Fruit fly (Drosophila melanogaster): ENCODE data around the gene CG14313.
A peak's percentile ranks its signal among the peaks of the same experiment; 100 is the strongest.

The CG14313 gene

dm6 chr3R:18199885-18200249, 8.1 kb upstream of the CG14313 start:
- no peak for TF ChIP-seq Bteb2 (GFP tag; optimal IDR thresholded peaks at IDR 0.05)
- no peak for TF ChIP-seq crp (GFP tag; optimal IDR thresholded peaks at IDR 0.05)
- no peak for TF ChIP-seq CG11560 (tag; IDR thresholded peaks at IDR 0.05)
- TF ChIP-seq CG7372 (GFP tag; IDR thresholded peaks at IDR 0.05), result no peak
- TF ChIP-seq CTCF (GFP tag; optimal IDR thresholded peaks at IDR 0.05), result no peak
- no peak for TF ChIP-seq CG10462 (GFP tag; optimal IDR thresholded peaks at IDR 0.05)
- peak; percentile 6 for TF ChIP-seq D (optimal IDR thresholded peaks at IDR 0.05)
- TF ChIP-seq D (GFP tag; optimal IDR thresholded peaks at IDR 0.05), result no peak
- TF ChIP-seq wor (GFP tag; IDR thresholded peaks at IDR 0.05), result no peak
- no peak for TF ChIP-seq CG12659 (GFP tag; optimal IDR thresholded peaks at IDR 0.05)
- peak; percentile 57 for TF ChIP-seq gfzf (GFP tag; optimal IDR thresholded peaks at IDR 0.05)
- no peak for TF ChIP-seq p53 (GFP tag; optimal IDR thresholded peaks at IDR 0.05)
- TF ChIP-seq CG17186 (GFP tag; optimal IDR thresholded peaks at IDR 0.05), result peak; percentile 37
- peak; percentile 45 for TF ChIP-seq CG9797 (GFP tag; optimal IDR thresholded peaks at IDR 0.05)
- TF ChIP-seq ewg (GFP tag; optimal IDR thresholded peaks at IDR 0.05), result peak; percentile 69
- TF ChIP-seq bab2 (GFP tag; optimal IDR thresholded peaks at IDR 0.05), result no peak
- TF ChIP-seq BEAF-32 (GFP tag; optimal IDR thresholded peaks at IDR 0.05), result peak; percentile 27
- TF ChIP-seq toy (GFP tag; IDR thresholded peaks at IDR 0.05), result no peak
- no peak for TF ChIP-seq dimm (GFP tag; IDR thresholded peaks at IDR 0.05)
- TF ChIP-seq CG2202 (tag; optimal IDR thresholded peaks at IDR 0.05), result no peak
- TF ChIP-seq Dad (GFP tag; optimal IDR thresholded peaks at IDR 0.05), result no peak
- no peak for TF ChIP-seq eyg (GFP tag; optimal IDR thresholded peaks at IDR 0.05)
- no peak for TF ChIP-seq Dip3 (GFP tag; optimal IDR thresholded peaks at IDR 0.05)
- TF ChIP-seq CG33213 (GFP tag; optimal IDR thresholded peaks at IDR 0.05), result no peak
- TF ChIP-seq Dp (GFP tag; optimal IDR thresholded peaks at IDR 0.05), result peak; percentile 60
- TF ChIP-seq Spps (tag; optimal IDR thresholded peaks at IDR 0.05), result no peak
- TF ChIP-seq Hmx (GFP tag; optimal IDR thresholded peaks at IDR 0.05), result no peak
- no peak for TF ChIP-seq Fer2 (tag; optimal IDR thresholded peaks at IDR 0.05)
- TF ChIP-seq ase (GFP tag; IDR thresholded peaks at IDR 0.05), result no peak
- no peak for TF ChIP-seq bowl (GFP tag; IDR thresholded peaks at IDR 0.05)
- TF ChIP-seq CG12219 (GFP tag; optimal IDR thresholded peaks at IDR 0.05), result no peak
- peak; percentile 84 for TF ChIP-seq stwl (tag; optimal IDR thresholded peaks at IDR 0.05)
- TF ChIP-seq CG15601 (tag; optimal IDR thresholded peaks at IDR 0.05), result peak; percentile 43
- no peak for TF ChIP-seq Bdp1 (GFP tag; optimal IDR thresholded peaks at IDR 0.05)
- TF ChIP-seq twi (tag; optimal IDR thresholded peaks at IDR 0.05), result no peak
- no peak for TF ChIP-seq sc (optimal IDR thresholded peaks at IDR 0.05)
- TF ChIP-seq sc (GFP tag; optimal IDR thresholded peaks at IDR 0.05), result no peak
- TF ChIP-seq CG4820 (GFP tag; optimal IDR thresholded peaks at IDR 0.05), result no peak
- TF ChIP-seq CG10431 (GFP tag; optimal IDR thresholded peaks at IDR 0.05), result peak; percentile 100

DNA sequence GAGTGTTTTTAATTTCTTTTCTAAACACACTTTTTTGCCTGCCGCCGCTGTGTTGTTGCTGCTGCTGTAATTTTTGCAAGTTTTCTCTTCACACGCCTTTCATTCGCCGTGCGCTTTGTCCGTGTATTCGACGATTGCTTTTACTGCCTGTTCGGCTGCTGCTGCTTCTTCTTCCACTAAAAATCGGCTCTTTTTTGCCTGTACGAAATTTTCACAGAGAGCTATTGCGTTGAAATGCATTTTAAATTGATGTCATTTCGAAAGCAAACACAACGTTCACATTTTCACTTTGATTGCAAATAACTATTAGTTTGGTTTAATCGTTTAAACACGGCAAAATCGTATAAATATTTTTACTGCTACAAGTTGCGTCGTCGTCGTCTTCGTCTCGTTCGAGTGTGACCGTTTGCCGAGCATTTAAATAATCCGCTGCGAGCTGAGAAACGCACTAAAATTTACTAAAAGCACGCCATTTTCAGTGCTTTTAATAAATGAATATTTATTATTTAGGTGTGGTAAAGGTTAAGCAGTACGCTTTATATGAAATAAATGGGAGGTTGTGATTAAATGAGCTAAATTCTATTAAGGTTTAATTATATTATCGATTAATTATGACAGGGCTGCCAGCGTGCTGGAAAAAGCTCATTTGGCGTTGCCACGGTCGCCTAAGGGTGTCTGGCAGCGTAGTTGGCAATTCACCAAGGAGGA, 7.6 kb upstream of the CG14313 start, which contains the start of the genes Ssdp and CG7985:
Ssdp (minus strand) TSS at position 419 of the 708 bp plus-strand sequence.
CG7985 (plus strand) TSS at position 681 of the 708 bp plus-strand sequence.
- TF ChIP-seq CG10979 (tag; optimal IDR thresholded peaks at IDR 0.05), result no peak
- TF ChIP-seq Poxn (GFP tag; IDR thresholded peaks at IDR 0.05), result no peak
- TF ChIP-seq CG4617 (GFP tag; optimal IDR thresholded peaks at IDR 0.05; ENCODE audit: borderline replicate concordance), result peak; percentile 68
- peak; percentile 86 for TF ChIP-seq onecut (GFP tag; IDR thresholded peaks at IDR 0.05)
- no peak for TF ChIP-seq luna (GFP tag; optimal IDR thresholded peaks at IDR 0.05)
- no peak for TF ChIP-seq odd (GFP tag; optimal IDR thresholded peaks at IDR 0.05)
- no peak for TF ChIP-seq CG7786 (GFP tag; optimal IDR thresholded peaks at IDR 0.05)
- TF ChIP-seq CG42726 (GFP tag; IDR thresholded peaks at IDR 0.05; ENCODE audit: partially characterized antibody), result no peak
- no peak for TF ChIP-seq CG8924 (tag; optimal IDR thresholded peaks at IDR 0.05)
- TF ChIP-seq TFAM (GFP tag; optimal IDR thresholded peaks at IDR 0.05), result no peak
- no peak for TF ChIP-seq ara (GFP tag; IDR thresholded peaks at IDR 0.05)
- TF ChIP-seq Hmr (GFP tag; optimal IDR thresholded peaks at IDR 0.05), result peak; percentile 54
- no peak for TF ChIP-seq pb (GFP tag; optimal IDR thresholded peaks at IDR 0.05)
- peak; percentile 46 for TF ChIP-seq CG4854 (GFP tag; optimal IDR thresholded peaks at IDR 0.05)
- no peak for TF ChIP-seq Scr (GFP tag; IDR thresholded peaks at IDR 0.05; ENCODE audit: partially characterized antibody)
- TF ChIP-seq CTCF (GFP tag; optimal IDR thresholded peaks at IDR 0.05), result peak; percentile 16
